Worm (Caenorhabditis elegans) whole organism, L2 larva: ENCODE measurements around the gene col-17.
"Not testable (repeated sequence)": the region's sequence is repeated elsewhere in the genome, so short reads cannot be mapped to it uniquely, and the experiment has no call there.

Experiments used
- R02D3.7 ChIP-seq: fragments of 150-350 bp; optimal IDR thresholded peaks from 2 replicates; lab custom pipeline; 2014; ENCODE audit warnings: missing biosample characterization, missing genetic modification characterization
- alr-1 ChIP-seq: fragments of 150-350 bp; optimal IDR thresholded peaks from 2 replicates; lab custom pipeline; 2014; ENCODE audit warnings: missing biosample characterization, missing genetic modification characterization
- aly-2 ChIP-seq: fragments of 150-350 bp; optimal IDR thresholded peaks from 2 replicates; lab custom pipeline; 2014; ENCODE audit warnings: missing biosample characterization, missing genetic modification characterization
- ama-1 ChIP-seq: fragments of 150-350 bp; optimal IDR thresholded peaks from 2 replicates; lab custom pipeline; 2018; ENCODE audit warnings: inconsistent platforms
- blmp-1 ChIP-seq: sonication (generic microtip); optimal IDR thresholded peaks from 2 replicates; lab custom pipeline; 2017; ENCODE audit warnings: missing genetic modification characterization, mild to moderate bottlenecking, missing compliant biosample characterization, antibody characterized with exemption, moderate library complexity; ENCODE audit not compliant: insufficient read depth
- ceh-82 ChIP-seq: fragments of 150-350 bp; optimal IDR thresholded peaks from 2 replicates; lab custom pipeline; 2014; ENCODE audit warnings: missing biosample characterization, missing genetic modification characterization
- crh-2 ChIP-seq: sonication (generic microtip); optimal IDR thresholded peaks from 2 replicates; lab custom pipeline; 2017; ENCODE audit warnings: missing biosample characterization, missing genetic modification characterization
- dmd-4 ChIP-seq: sonication (generic microtip); optimal IDR thresholded peaks from 2 replicates; lab custom pipeline; 2017; ENCODE audit warnings: missing biosample characterization, missing genetic modification characterization
- egl-27 ChIP-seq: sonication (generic microtip); optimal IDR thresholded peaks from 3 replicates; lab custom pipeline; 2017; ENCODE audit warnings: missing biosample characterization, missing genetic modification reagents, missing genetic modification characterization
- elt-3 ChIP-seq: sonication (generic microtip); optimal IDR thresholded peaks from 2 replicates; lab custom pipeline; 2017; ENCODE audit warnings: missing biosample characterization, missing genetic modification characterization
- fos-1 ChIP-seq: fragments of 150-350 bp; optimal IDR thresholded peaks from 2 replicates; lab custom pipeline; 2014; ENCODE audit warnings: missing biosample characterization, missing genetic modification characterization
- gmeb-1 ChIP-seq: fragments of 150-350 bp; optimal IDR thresholded peaks from 2 replicates; lab custom pipeline; 2014; ENCODE audit warnings: missing biosample characterization, missing genetic modification characterization
- lin-11 ChIP-seq: fragments of 150-350 bp; sonication (generic microtip); optimal IDR thresholded peaks from 2 replicates; lab custom pipeline; 2014; ENCODE audit warnings: missing biosample characterization, missing genetic modification characterization, inconsistent platforms, mixed read lengths
- lin-13 ChIP-seq: fragments of 150-350 bp; optimal IDR thresholded peaks from 2 replicates; lab custom pipeline; 2014; ENCODE audit warnings: missing biosample characterization, missing genetic modification reagents, missing genetic modification characterization
- lin-39 ChIP-seq: fragments of 150-350 bp; optimal IDR thresholded peaks from 2 replicates; lab custom pipeline; 2014; ENCODE audit warnings: missing biosample characterization, missing genetic modification reagents, missing genetic modification characterization
- mbf-1 ChIP-seq: sonication (generic microtip); optimal IDR thresholded peaks from 2 replicates; lab custom pipeline; 2017; ENCODE audit warnings: missing biosample characterization, missing genetic modification characterization
- nhr-12 ChIP-seq: fragments of 150-350 bp; optimal IDR thresholded peaks from 2 replicates; lab custom pipeline; 2014; ENCODE audit warnings: missing biosample characterization, missing genetic modification characterization
- nhr-129 ChIP-seq: fragments of 150-350 bp; optimal IDR thresholded peaks from 2 replicates; lab custom pipeline; 2014; ENCODE audit warnings: missing biosample characterization, missing genetic modification characterization
- nhr-21 ChIP-seq: fragments of 150-350 bp; optimal IDR thresholded peaks from 2 replicates; lab custom pipeline; 2014; ENCODE audit warnings: missing biosample characterization, missing genetic modification characterization
- nhr-25 ChIP-seq: fragments of 150-350 bp; sonication (generic microtip); optimal IDR thresholded peaks from 3 replicates; lab custom pipeline; 2014; ENCODE audit warnings: missing biosample characterization, missing genetic modification characterization
- nhr-77 ChIP-seq: fragments of 150-350 bp; optimal IDR thresholded peaks from 2 replicates; lab custom pipeline; 2014; ENCODE audit warnings: missing biosample characterization, missing genetic modification characterization
- sem-4 ChIP-seq: fragments of 150-350 bp; optimal IDR thresholded peaks from 2 replicates; lab custom pipeline; 2014; ENCODE audit warnings: missing biosample characterization, missing genetic modification reagents, missing genetic modification characterization
- skn-1 ChIP-seq: sonication (generic microtip); optimal IDR thresholded peaks from 2 replicates; lab custom pipeline; 2017; ENCODE audit warnings: missing biosample characterization, missing genetic modification characterization
- sma-9 ChIP-seq, 2 experiments: fragments of 150-350 bp in 1 of 2; sonication (generic microtip) in 1 of 2; optimal IDR thresholded peaks; 2 replicates each; lab custom pipeline; 2014 to 2016; ENCODE audit warnings: missing genetic modification characterization in 2 of 2, mild to moderate bottlenecking in 1 of 2, missing biosample characterization in 1 of 2, missing compliant biosample characterization in 1 of 2, missing genetic modification reagents in 1 of 2, moderate library complexity in 1 of 2
- snpc-4 ChIP-seq: fragments of 150-350 bp; optimal IDR thresholded peaks from 2 replicates; lab custom pipeline; 2014; ENCODE audit warnings: missing biosample characterization, missing genetic modification characterization
- unc-55 ChIP-seq: fragments of 150-350 bp; sonication (generic microtip); optimal IDR thresholded peaks from 3 replicates; lab custom pipeline; 2014; ENCODE audit warnings: missing biosample characterization, missing genetic modification reagents, missing genetic modification characterization
- unc-62 ChIP-seq: fragments of 150-350 bp; optimal IDR thresholded peaks from 2 replicates; lab custom pipeline; 2014; ENCODE audit warnings: missing biosample characterization, missing genetic modification reagents, missing genetic modification characterization
- ztf-1 ChIP-seq: fragments of 200-800 bp; sonication (Bioruptor generic); conservative IDR thresholded peaks from 2 replicates; pipeline ENCODE4 v1.3.6; 2022; ENCODE audit warnings: missing genetic modification characterization, missing compliant biosample characterization
- ztf-11 ChIP-seq: sonication (generic microtip); optimal IDR thresholded peaks from 2 replicates; lab custom pipeline; 2017; ENCODE audit warnings: missing biosample characterization, missing genetic modification characterization
- ztf-4 ChIP-seq: fragments of 150-350 bp; optimal IDR thresholded peaks from 2 replicates; lab custom pipeline; 2014; ENCODE audit warnings: missing biosample characterization, missing genetic modification characterization

The col-17 gene

DNA sequence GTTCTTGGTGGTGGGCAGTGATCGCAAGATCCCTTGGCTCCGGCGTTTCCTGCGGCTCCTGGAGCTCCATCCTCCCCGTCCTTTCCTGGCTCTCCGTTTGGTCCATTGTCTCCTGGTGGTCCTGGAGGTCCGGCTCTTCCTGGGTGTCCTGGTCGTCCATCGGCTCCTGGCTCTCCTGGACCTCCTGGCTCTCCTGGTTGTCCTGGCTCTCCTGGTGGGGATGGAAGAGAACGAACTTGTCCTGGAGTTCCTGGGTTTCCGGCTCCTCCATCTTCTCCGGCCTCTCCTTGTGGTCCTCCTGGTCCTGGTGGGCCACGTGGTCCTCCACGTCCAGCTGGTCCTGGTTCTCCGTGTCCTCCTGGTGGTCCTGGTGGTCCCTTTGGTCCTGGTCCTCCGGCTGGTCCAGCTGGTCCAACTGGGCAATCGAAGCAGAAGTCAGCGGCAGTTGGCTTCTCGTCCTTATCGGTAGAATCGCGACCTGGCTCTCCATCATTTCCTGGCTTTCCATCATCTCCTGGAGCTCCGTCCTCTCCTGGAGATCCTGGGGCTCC lies 2.5 kb upstream of the col-17 start:
- TF ChIP-seq lin-13 (GFP tag; lab: Kevin White, UChicago) (no peak), unc-55 (GFP tag; lab: Kevin White, UChicago) (no peak), mbf-1 (no peak), nhr-12 (tag; lab: Kevin White, UChicago) (no peak), nhr-129 (no peak), nhr-77 (tag; lab: Kevin White, UChicago) (no peak), egl-27 (tag; lab: Kevin White, UChicago) (no peak), sem-4 (tag; lab: Kevin White, UChicago) (no peak), snpc-4 (no peak), alr-1 (tag; lab: Kevin White, UChicago) (no peak), dmd-4 (tag; lab: Kevin White, UChicago) (no peak), R02D3.7 (tag; lab: Kevin White, UChicago) (no peak)

ce11 chrII:4866045-4866444 lies 1.3 kb downstream of the col-17 start:
- no peak for TF ChIP-seq lin-13 (GFP tag; lab: Kevin White, UChicago)
- TF ChIP-seq nhr-129: no peak
- TF ChIP-seq ama-1 (lab: Kevin White, UChicago): peak; percentile 81
- peak; percentile 56 for TF ChIP-seq unc-62 (GFP tag; lab: Kevin White, UChicago)
- TF ChIP-seq aly-2: no peak
- TF ChIP-seq blmp-1 (tag; lab: Kevin White, UChicago): peak; percentile 67
- TF ChIP-seq nhr-21: peak; percentile 84
- TF ChIP-seq gmeb-1 (tag; lab: Kevin White, UChicago): no peak
- no peak for TF ChIP-seq ztf-11 (tag; lab: Kevin White, UChicago)
- TF ChIP-seq nhr-25 (tag; lab: Kevin White, UChicago): peak; percentile 47
- no peak for TF ChIP-seq alr-1 (tag; lab: Kevin White, UChicago)
- no peak for TF ChIP-seq nhr-77 (tag; lab: Kevin White, UChicago)
- no peak for TF ChIP-seq lin-39 (tag; lab: Kevin White, UChicago)
- TF ChIP-seq fos-1 (tag; lab: Kevin White, UChicago): peak; percentile 27
- TF ChIP-seq sem-4 (tag; lab: Kevin White, UChicago): no peak
- peak; percentile 41 for TF ChIP-seq elt-3

ce11 chrII:4863357-4863756 lies 4.0 kb downstream of the col-17 start, which contains the start of the genes mpst-4 and F11G11.14:
mpst-4 (minus strand) TSS chrII:4863457.
F11G11.14 (plus strand) TSS chrII:4863681.
- TF ChIP-seq ama-1 (lab: Kevin White, UChicago) (no peak), dmd-4 (tag; lab: Kevin White, UChicago) (no peak)

- TF ChIP-seq nhr-129; ztf-1 (GFP tag; lab: Robert Waterston, UW); nhr-12 (tag; lab: Kevin White, UChicago): not testable (repeated sequence)
Measured at ce11 chrII:4860260-4860659, 7.1 kb downstream of the col-17 start, which contains the start of the genes nspd-5 and F11G11.4. nspd-5 (minus strand) TSS chrII:4860360. F11G11.4 (plus strand) TSS chrII:4860594.

- TF ChIP-seq ztf-4 (tag; lab: Kevin White, UChicago) (peak; percentile 35), ama-1 (lab: Kevin White, UChicago) (peak; percentile 59), unc-62 (GFP tag; lab: Kevin White, UChicago) (no peak), ztf-11 (tag; lab: Kevin White, UChicago) (no peak), skn-1 (no peak)
Measured at ce11 chrII:4858906-4859411, 8.4 kb downstream of the col-17 start.

DNA sequence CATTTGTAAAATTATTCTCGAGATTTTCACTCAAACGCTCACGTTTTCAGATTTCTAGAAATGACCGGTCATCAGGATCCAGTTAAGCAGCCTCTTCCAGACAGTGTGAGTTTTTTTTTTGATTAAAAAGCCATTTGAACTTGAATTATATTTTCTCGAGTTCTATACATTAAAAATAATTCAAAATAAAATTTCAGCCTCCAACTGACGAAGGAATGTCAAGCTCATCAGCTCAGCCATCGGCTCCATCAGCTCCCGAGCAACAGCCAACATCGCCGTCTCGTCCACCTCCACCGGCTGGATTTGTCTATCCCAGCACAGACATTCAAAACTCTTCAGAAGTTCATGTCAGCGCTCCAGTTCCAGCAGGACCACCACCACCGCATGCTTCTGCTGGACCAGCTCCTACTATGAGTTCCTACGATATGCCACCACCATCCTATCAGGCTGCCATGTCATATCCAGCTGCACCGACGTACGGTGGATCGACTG lies 9.5 kb downstream of the col-17 start, which contains the start of gene F11G11.5:
TSS of gene F11G11.5 (plus strand) at position 51 of the 492 bp plus-strand sequence.
- no peak for TF ChIP-seq mbf-1
- peak; percentile 33 for TF ChIP-seq ztf-4 (tag; lab: Kevin White, UChicago)
- TF ChIP-seq ama-1 (lab: Kevin White, UChicago): peak; percentile 68

DNA sequence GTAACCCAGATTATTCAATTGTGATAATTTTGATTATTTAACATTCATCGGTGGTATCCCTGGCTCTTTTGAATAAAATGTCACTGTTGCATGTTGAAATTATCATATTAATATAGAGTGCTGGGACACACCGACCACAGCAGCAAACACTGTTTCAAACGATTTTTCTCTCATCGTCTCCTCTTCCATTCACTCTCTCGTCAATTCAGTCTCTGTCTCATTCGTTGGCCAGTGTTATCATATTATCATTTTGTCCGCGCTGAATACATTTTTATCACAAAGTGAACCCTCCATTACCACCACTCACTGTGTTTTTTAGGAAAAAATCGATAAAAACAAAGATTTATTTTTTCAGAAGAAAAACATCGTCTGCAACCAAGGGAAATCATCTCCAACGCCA lies 10.3 kb downstream of the col-17 start:
- TF ChIP-seq ceh-82 (tag; lab: Kevin White, UChicago) (no peak), elt-3 (no peak), nhr-129 (peak; percentile 17), sma-9 (GFP tag; optimal IDR thresholded peaks at IDR 0.05; lab: Kevin White, UChicago) (peak; percentile 18), sma-9 (tag; optimal IDR thresholded peaks at IDR 0.05; lab: Kevin White, UChicago) (no peak), fos-1 (tag; lab: Kevin White, UChicago) (peak; percentile 94), lin-11 (tag; lab: Kevin White, UChicago) (no peak), crh-2 (tag; lab: Kevin White, UChicago) (peak; percentile 32)
